Fruit fly (Drosophila melanogaster) whole organism, pupa: ENCODE data around the gene Hs6st.

Experiments
- CG10348 ChIP-seq: fragments of 200-800 bp; sonication (Bioruptor generic); IDR thresholded peaks from 2 replicates; pipeline ENCODE4 v1.3.6; 2022; ENCODE audit warnings: missing biosample characterization, missing genetic modification characterization
- CG12605 ChIP-seq: fragments of 200-800 bp; sonication (Bioruptor generic); IDR thresholded peaks from 2 replicates; pipeline ENCODE4 v1.3.6; 2022; ENCODE audit warnings: missing biosample characterization, missing genetic modification characterization
- CG13204 ChIP-seq: fragments of 200-800 bp; sonication (Bioruptor generic); optimal IDR thresholded peaks from 2 replicates; lab custom pipeline; 2018; ENCODE audit warnings: missing biosample characterization, mild to moderate bottlenecking, missing genetic modification characterization, moderate library complexity
- CG14655 ChIP-seq: fragments of 200-800 bp; sonication (Bioruptor generic); optimal IDR thresholded peaks from 3 replicates; lab custom pipeline; 2017; ENCODE audit warnings: mild to moderate bottlenecking, missing biosample characterization, missing genetic modification reagents, missing genetic modification characterization
- CG15710 ChIP-seq: fragments of 200-800 bp; sonication (Bioruptor generic); optimal IDR thresholded peaks from 2 replicates; lab custom pipeline; 2018; ENCODE audit warnings: missing biosample characterization, mild to moderate bottlenecking, missing genetic modification characterization, moderate library complexity
- CG17806 ChIP-seq: fragments of 200-800 bp; sonication (Bioruptor generic); optimal IDR thresholded peaks from 2 replicates; lab custom pipeline; 2018; ENCODE audit warnings: missing biosample characterization, mild to moderate bottlenecking, missing genetic modification characterization, moderate library complexity
- CG32121 ChIP-seq: fragments of 200-800 bp; sonication (Bioruptor generic); IDR thresholded peaks from 2 replicates; pipeline ENCODE4 v1.3.6; 2022; ENCODE audit warnings: missing biosample characterization, missing genetic modification characterization
- CG34367 ChIP-seq: fragments of 200-800 bp; sonication (Bioruptor generic); optimal IDR thresholded peaks from 2 replicates; lab custom pipeline; 2018; ENCODE audit warnings: missing biosample characterization, mild to moderate bottlenecking, missing genetic modification characterization
- CG4496 ChIP-seq: fragments of 200-800 bp; sonication (Bioruptor generic); IDR thresholded peaks from 3 replicates; pipeline ENCODE4 v1.3.6; 2022; ENCODE audit warnings: missing biosample characterization, missing genetic modification characterization
- CG8159 ChIP-seq: fragments of 200-800 bp; sonication (Bioruptor generic); optimal IDR thresholded peaks from 3 replicates; lab custom pipeline; 2018; ENCODE audit warnings: missing biosample characterization, mild to moderate bottlenecking, missing genetic modification characterization, moderate library complexity
- CG8301 ChIP-seq: fragments of 200-800 bp; sonication (Bioruptor generic); optimal IDR thresholded peaks from 2 replicates; lab custom pipeline; 2018; ENCODE audit warnings: missing biosample characterization, mild to moderate bottlenecking, missing genetic modification characterization
- CG9948 ChIP-seq: fragments of 200-800 bp; sonication (Bioruptor generic); optimal IDR thresholded peaks from 2 replicates; lab custom pipeline; 2018; ENCODE audit warnings: missing biosample characterization, mild to moderate bottlenecking, missing genetic modification characterization, moderate library complexity
- D1 ChIP-seq: fragments of 200-800 bp; sonication (Bioruptor generic); optimal IDR thresholded peaks from 2 replicates; lab custom pipeline; 2018; ENCODE audit warnings: missing biosample characterization, mild to moderate bottlenecking, missing genetic modification characterization, moderate library complexity
- EcR ChIP-seq: fragments of 200-800 bp; sonication (Bioruptor generic); optimal IDR thresholded peaks from 3 replicates; lab custom pipeline; 2019; ENCODE audit warnings: missing biosample characterization, missing genetic modification characterization, mild to moderate bottlenecking, moderate library complexity, missing genetic modification reagents
- Ets98B ChIP-seq: fragments of 200-800 bp; sonication (Bioruptor generic); IDR thresholded peaks from 2 replicates; pipeline ENCODE4 v1.3.6; 2022; ENCODE audit warnings: missing biosample characterization, missing genetic modification characterization
- Pif1A ChIP-seq: fragments of 200-800 bp; sonication (Bioruptor generic); optimal IDR thresholded peaks from 3 replicates; lab custom pipeline; 2016; ENCODE audit warnings: missing biosample characterization, missing genetic modification characterization
- Pif1B ChIP-seq: fragments of 200-800 bp; sonication (Bioruptor generic); optimal IDR thresholded peaks from 3 replicates; lab custom pipeline; 2016; ENCODE audit warnings: missing biosample characterization, missing genetic modification characterization
- Snoo ChIP-seq: fragments of 200-800 bp; sonication (Bioruptor generic); optimal IDR thresholded peaks from 3 replicates; lab custom pipeline; 2017; ENCODE audit warnings: missing biosample characterization, mild to moderate bottlenecking, missing genetic modification characterization, inconsistent platforms
- fd96Ca ChIP-seq: fragments of 200-800 bp; sonication (Bioruptor generic); IDR thresholded peaks from 3 replicates; pipeline ENCODE4 v1.3.6; 2022; ENCODE audit warnings: missing biosample characterization, missing genetic modification characterization
- gl ChIP-seq: fragments of 200-800 bp; sonication (Bioruptor generic); optimal IDR thresholded peaks from 2 replicates; lab custom pipeline; 2018; ENCODE audit warnings: missing biosample characterization, mild to moderate bottlenecking, missing genetic modification characterization
- rn ChIP-seq: fragments of 200-800 bp; sonication (Bioruptor generic); IDR thresholded peaks from 2 replicates; pipeline ENCODE4 v1.3.6; 2022; ENCODE audit warnings: missing biosample characterization, missing genetic modification characterization

The Hs6st gene

dm6 chr3R:19904865-19905373 is 103.4 kb downstream of the Hs6st start, which contains the start of the genes Surf6 and RhoGAP92B:
Gene Surf6 (minus strand): TSS chr3R:19904868.
Gene RhoGAP92B (plus strand): TSS chr3R:19905164.
- TF ChIP-seq CG9948 (tag; lab: Kevin White, UChicago) (no peak), CG4496 (GFP tag; lab: Robert Waterston, UW) (peak; percentile 29; the same call in 1 of the 3 replicates), Ets98B (GFP tag; lab: Robert Waterston, UW) (no peak), D1 (tag; lab: Kevin White, UChicago) (no peak), CG32121 (GFP tag; lab: Robert Waterston, UW) (peak; percentile 68), CG10348 (GFP tag; lab: Robert Waterston, UW) (no peak), CG14655 (no peak), CG17806 (tag; lab: Kevin White, UChicago) (peak; percentile 12), fd96Ca (GFP tag; lab: Robert Waterston, UW) (peak; percentile 40; the same call in 1 of the 3 replicates), Snoo (tag; lab: Kevin White, UChicago) (peak; percentile 40), CG12605 (GFP tag; lab: Robert Waterston, UW) (peak; percentile 56; the same call in 1 of the 2 replicates), Pif1A (GFP tag; lab: Kevin White, UChicago) (no peak), CG8301 (tag; lab: Kevin White, UChicago) (no peak), CG34367 (tag; lab: Kevin White, UChicago) (peak; percentile 44), rn (GFP tag; lab: Robert Waterston, UW) (no peak), CG13204 (no peak), EcR (GFP tag; lab: Kevin White, UChicago) (peak; percentile 68), gl (tag; lab: Kevin White, UChicago) (no peak), Pif1B (peak; percentile 30), CG8159 (tag; lab: Kevin White, UChicago) (peak; percentile 14), CG15710 (tag; lab: Kevin White, UChicago) (peak; percentile 43)

dm6 chr3R:19902926-19903739 is 105.2 kb downstream of the Hs6st start, which contains the start of gene ClpX:
Gene ClpX (minus strand): TSS chr3R:19903689.
- TF ChIP-seq gl (tag; lab: Kevin White, UChicago) (no peak), Pif1B (no peak), CG4496 (GFP tag; lab: Robert Waterston, UW) (peak; percentile 26; the same call in 1 of the 3 replicates), CG12605 (GFP tag; lab: Robert Waterston, UW) (no peak), CG15710 (tag; lab: Kevin White, UChicago) (no peak), EcR (GFP tag; lab: Kevin White, UChicago) (no peak), Ets98B (GFP tag; lab: Robert Waterston, UW) (no peak), CG8301 (tag; lab: Kevin White, UChicago) (no peak)

- no peak for TF ChIP-seq Pif1A (GFP tag; lab: Kevin White, UChicago)
- 0 out of 3 replicates have a peak, but pooled peaks have one; percentile 5 for TF ChIP-seq fd96Ca (GFP tag; lab: Robert Waterston, UW)
Measured at dm6 chr3R:19902328-19902727, 106.0 kb downstream of the Hs6st start.

- TF ChIP-seq fd96Ca (GFP tag; lab: Robert Waterston, UW) = no peak
- TF ChIP-seq CG17806 (tag; lab: Kevin White, UChicago) = no peak
- TF ChIP-seq CG10348 (GFP tag; lab: Robert Waterston, UW) = no peak
- TF ChIP-seq CG32121 (GFP tag; lab: Robert Waterston, UW) = no peak
- no peak for TF ChIP-seq Snoo (tag; lab: Kevin White, UChicago)
- TF ChIP-seq D1 (tag; lab: Kevin White, UChicago) = no peak
- TF ChIP-seq Ets98B (GFP tag; lab: Robert Waterston, UW) = no peak
- TF ChIP-seq CG8159 (tag; lab: Kevin White, UChicago) = no peak
- TF ChIP-seq CG8301 (tag; lab: Kevin White, UChicago) = no peak
- no peak for TF ChIP-seq CG34367 (tag; lab: Kevin White, UChicago)
- TF ChIP-seq gl (tag; lab: Kevin White, UChicago) = no peak
- TF ChIP-seq CG12605 (GFP tag; lab: Robert Waterston, UW) = no peak
- no peak for TF ChIP-seq CG4496 (GFP tag; lab: Robert Waterston, UW)
- no peak for TF ChIP-seq CG15710 (tag; lab: Kevin White, UChicago)
Measured at dm6 chr3R:19901742-19902141, 106.6 kb downstream of the Hs6st start.

- TF ChIP-seq CG8159 (tag; lab: Kevin White, UChicago) = no peak
- no peak for TF ChIP-seq gl (tag; lab: Kevin White, UChicago)
- no peak for TF ChIP-seq CG10348 (GFP tag; lab: Robert Waterston, UW)
Measured at dm6 chr3R:19895305-19895704, 113.0 kb downstream of the Hs6st start.

- TF ChIP-seq Ets98B (GFP tag; lab: Robert Waterston, UW) = peak; percentile 44; the same call in 1 of the 2 replicates
- TF ChIP-seq CG15710 (tag; lab: Kevin White, UChicago) = no peak
- no peak for TF ChIP-seq CG34367 (tag; lab: Kevin White, UChicago)
- peak; percentile 63 for TF ChIP-seq fd96Ca (GFP tag; lab: Robert Waterston, UW)
- TF ChIP-seq CG4496 (GFP tag; lab: Robert Waterston, UW) = peak; percentile 75
- TF ChIP-seq gl (tag; lab: Kevin White, UChicago) = no peak
- TF ChIP-seq CG17806 (tag; lab: Kevin White, UChicago) = no peak
- TF ChIP-seq, all 21 proteins: peak for 3
Measured at dm6 chr3R:19892046-19892445, 116.3 kb downstream of the Hs6st start.
